Fruit fly (Drosophila melanogaster) whole organism, pupa: ENCODE results near the gene RpS14b.
A peak's percentile ranks its signal among the peaks of the same experiment; 100 is the strongest.

Experiments used
- CG10348 ChIP-seq: fragments of 200-800 bp; sonication (Bioruptor generic); IDR thresholded peaks from 2 replicates; pipeline ENCODE4 v1.3.6; 2022; ENCODE audit warnings: missing biosample characterization, missing genetic modification characterization
- CG12605 ChIP-seq: fragments of 200-800 bp; sonication (Bioruptor generic); IDR thresholded peaks from 2 replicates; pipeline ENCODE4 v1.3.6; 2022; ENCODE audit warnings: missing biosample characterization, missing genetic modification characterization
- CG13204 ChIP-seq: fragments of 200-800 bp; sonication (Bioruptor generic); optimal IDR thresholded peaks from 2 replicates; lab custom pipeline; 2018; ENCODE audit warnings: missing biosample characterization, mild to moderate bottlenecking, missing genetic modification characterization, moderate library complexity
- CG14655 ChIP-seq: fragments of 200-800 bp; sonication (Bioruptor generic); optimal IDR thresholded peaks from 3 replicates; lab custom pipeline; 2017; ENCODE audit warnings: mild to moderate bottlenecking, missing biosample characterization, missing genetic modification reagents, missing genetic modification characterization
- CG15710 ChIP-seq: fragments of 200-800 bp; sonication (Bioruptor generic); optimal IDR thresholded peaks from 2 replicates; lab custom pipeline; 2018; ENCODE audit warnings: missing biosample characterization, mild to moderate bottlenecking, missing genetic modification characterization, moderate library complexity
- CG17806 ChIP-seq: fragments of 200-800 bp; sonication (Bioruptor generic); optimal IDR thresholded peaks from 2 replicates; lab custom pipeline; 2018; ENCODE audit warnings: missing biosample characterization, mild to moderate bottlenecking, missing genetic modification characterization, moderate library complexity
- CG32121 ChIP-seq: fragments of 200-800 bp; sonication (Bioruptor generic); IDR thresholded peaks from 2 replicates; pipeline ENCODE4 v1.3.6; 2022; ENCODE audit warnings: missing biosample characterization, missing genetic modification characterization
- CG34367 ChIP-seq: fragments of 200-800 bp; sonication (Bioruptor generic); optimal IDR thresholded peaks from 2 replicates; lab custom pipeline; 2018; ENCODE audit warnings: missing biosample characterization, mild to moderate bottlenecking, missing genetic modification characterization
- CG4496 ChIP-seq: fragments of 200-800 bp; sonication (Bioruptor generic); IDR thresholded peaks from 3 replicates; pipeline ENCODE4 v1.3.6; 2022; ENCODE audit warnings: missing biosample characterization, missing genetic modification characterization
- CG8159 ChIP-seq: fragments of 200-800 bp; sonication (Bioruptor generic); optimal IDR thresholded peaks from 3 replicates; lab custom pipeline; 2018; ENCODE audit warnings: missing biosample characterization, mild to moderate bottlenecking, missing genetic modification characterization, moderate library complexity
- CG8301 ChIP-seq: fragments of 200-800 bp; sonication (Bioruptor generic); optimal IDR thresholded peaks from 2 replicates; lab custom pipeline; 2018; ENCODE audit warnings: missing biosample characterization, mild to moderate bottlenecking, missing genetic modification characterization
- CG9948 ChIP-seq: fragments of 200-800 bp; sonication (Bioruptor generic); optimal IDR thresholded peaks from 2 replicates; lab custom pipeline; 2018; ENCODE audit warnings: missing biosample characterization, mild to moderate bottlenecking, missing genetic modification characterization, moderate library complexity
- D1 ChIP-seq: fragments of 200-800 bp; sonication (Bioruptor generic); optimal IDR thresholded peaks from 2 replicates; lab custom pipeline; 2018; ENCODE audit warnings: missing biosample characterization, mild to moderate bottlenecking, missing genetic modification characterization, moderate library complexity
- EcR ChIP-seq: fragments of 200-800 bp; sonication (Bioruptor generic); optimal IDR thresholded peaks from 3 replicates; lab custom pipeline; 2019; ENCODE audit warnings: missing biosample characterization, missing genetic modification characterization, mild to moderate bottlenecking, moderate library complexity, missing genetic modification reagents
- Ets98B ChIP-seq: fragments of 200-800 bp; sonication (Bioruptor generic); IDR thresholded peaks from 2 replicates; pipeline ENCODE4 v1.3.6; 2022; ENCODE audit warnings: missing biosample characterization, missing genetic modification characterization
- Pif1A ChIP-seq: fragments of 200-800 bp; sonication (Bioruptor generic); optimal IDR thresholded peaks from 3 replicates; lab custom pipeline; 2016; ENCODE audit warnings: missing biosample characterization, missing genetic modification characterization
- Pif1B ChIP-seq: fragments of 200-800 bp; sonication (Bioruptor generic); optimal IDR thresholded peaks from 3 replicates; lab custom pipeline; 2016; ENCODE audit warnings: missing biosample characterization, missing genetic modification characterization
- Snoo ChIP-seq: fragments of 200-800 bp; sonication (Bioruptor generic); optimal IDR thresholded peaks from 3 replicates; lab custom pipeline; 2017; ENCODE audit warnings: missing biosample characterization, mild to moderate bottlenecking, missing genetic modification characterization, inconsistent platforms
- fd96Ca ChIP-seq: fragments of 200-800 bp; sonication (Bioruptor generic); IDR thresholded peaks from 3 replicates; pipeline ENCODE4 v1.3.6; 2022; ENCODE audit warnings: missing biosample characterization, missing genetic modification characterization
- gl ChIP-seq: fragments of 200-800 bp; sonication (Bioruptor generic); optimal IDR thresholded peaks from 2 replicates; lab custom pipeline; 2018; ENCODE audit warnings: missing biosample characterization, mild to moderate bottlenecking, missing genetic modification characterization

The RpS14b gene

DNA sequence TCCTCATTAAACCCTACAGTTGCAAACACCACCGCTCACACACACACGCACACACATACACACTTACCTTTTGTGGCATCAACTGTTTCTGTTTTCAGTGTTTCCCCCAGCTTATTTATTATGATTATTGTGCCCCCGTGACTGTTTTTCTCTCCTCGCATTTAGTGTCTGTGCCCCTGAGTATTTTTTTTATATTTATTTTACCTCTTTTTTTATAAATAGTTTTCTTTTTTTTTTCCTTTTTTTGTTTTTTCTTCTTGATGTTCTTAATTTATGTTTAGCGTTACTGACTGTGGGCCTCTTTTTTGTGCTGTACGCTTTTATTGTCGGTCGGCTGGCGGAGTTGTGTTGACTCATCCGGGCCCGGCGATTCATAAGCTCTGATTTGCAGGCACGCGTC is 46.1 kb downstream of the RpS14b start:
- TF ChIP-seq EcR (GFP tag; lab: Kevin White, UChicago): no peak
- TF ChIP-seq CG13204 (GFP tag; lab: Kevin White, UChicago): peak; percentile 68
- peak; percentile 40 for TF ChIP-seq CG17806 (tag; lab: Kevin White, UChicago)
- no peak for TF ChIP-seq CG4496
- no peak for TF ChIP-seq CG10348 (GFP tag; lab: Robert Waterston, UW)
- TF ChIP-seq CG14655 (GFP tag; lab: Kevin White, UChicago): no peak
- TF ChIP-seq CG9948: peak; percentile 33
- TF ChIP-seq Snoo (tag; lab: Kevin White, UChicago): no peak
- peak; percentile 63 for TF ChIP-seq CG8159 (tag; lab: Kevin White, UChicago)
- peak; percentile 29 for TF ChIP-seq Pif1B (GFP tag; lab: Kevin White, UChicago)
- no peak for TF ChIP-seq gl
- TF ChIP-seq Pif1A (GFP tag; lab: Kevin White, UChicago): peak; percentile 9
- peak; percentile 12 for TF ChIP-seq CG34367 (tag; lab: Kevin White, UChicago)
- TF ChIP-seq CG12605 (GFP tag; lab: Robert Waterston, UW): peak; percentile 41; the same call in 1 of the 2 replicates
- no peak for TF ChIP-seq fd96Ca (GFP tag; lab: Robert Waterston, UW)
- no peak for TF ChIP-seq D1 (tag; lab: Kevin White, UChicago)
- TF ChIP-seq CG8301 (tag; lab: Kevin White, UChicago): no peak
- TF ChIP-seq CG32121: 0 out of 2 replicates have a peak, but pooled peaks have one; percentile 35
- no peak for TF ChIP-seq Ets98B (GFP tag; lab: Robert Waterston, UW)
- TF ChIP-seq CG15710 (tag; lab: Kevin White, UChicago): peak; percentile 48
